Worm (Caenorhabditis elegans): ENCODE data around the gene pkc-3.

DNA sequence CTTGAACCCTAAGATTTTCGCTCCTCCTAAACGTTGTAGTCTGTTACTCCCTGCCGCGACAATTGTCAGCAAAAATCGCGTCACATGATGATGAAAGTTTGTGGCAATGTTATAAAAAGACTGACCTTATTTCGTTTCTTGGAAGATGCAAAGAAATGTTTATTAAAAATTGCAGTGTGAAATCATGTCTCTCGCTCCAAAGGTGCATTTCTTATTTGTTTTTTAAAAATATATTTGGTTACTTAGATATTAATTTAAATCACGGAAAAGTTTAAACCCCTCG is 1.6 kb upstream of the pkc-3 start:
- TF ChIP-seq ztf-11 (tag; optimal IDR thresholded peaks at IDR 0.05) (no peak), elt-1 (tag; optimal IDR thresholded peaks at IDR 0.05; ENCODE audit: borderline replicate concordance, insufficient read depth) (no peak), nhr-237 (tag; optimal IDR thresholded peaks at IDR 0.05) (no peak), nhr-28 (tag; optimal IDR thresholded peaks at IDR 0.05) (no peak), sptf-1 (tag; optimal IDR thresholded peaks at IDR 0.05) (no peak), nhr-2 (tag; optimal IDR thresholded peaks at IDR 0.05) (no peak), mep-1 (tag; optimal IDR thresholded peaks at IDR 0.05) (no peak), nhr-76 (tag; optimal IDR thresholded peaks at IDR 0.05) (no peak), lin-13 (tag; optimal IDR thresholded peaks at IDR 0.05) (no peak), mab-5 (tag; optimal IDR thresholded peaks at IDR 0.05) (no peak), cnd-1 (tag; optimal IDR thresholded peaks at IDR 0.05) (no peak), zip-8 (tag; optimal IDR thresholded peaks at IDR 0.05) (no peak)
